Fruit fly (Drosophila melanogaster) whole organism, pupa: ENCODE results near the gene Alp12.

Experiments
- CG10348 ChIP-seq: fragments of 200-800 bp; sonication (Bioruptor generic); IDR thresholded peaks from 2 replicates; pipeline ENCODE4 v1.3.6; 2022; ENCODE audit warnings: missing biosample characterization, missing genetic modification characterization
- CG12605 ChIP-seq: fragments of 200-800 bp; sonication (Bioruptor generic); IDR thresholded peaks from 2 replicates; pipeline ENCODE4 v1.3.6; 2022; ENCODE audit warnings: missing biosample characterization, missing genetic modification characterization
- CG13204 ChIP-seq: fragments of 200-800 bp; sonication (Bioruptor generic); optimal IDR thresholded peaks from 2 replicates; lab custom pipeline; 2018; ENCODE audit warnings: missing biosample characterization, mild to moderate bottlenecking, missing genetic modification characterization, moderate library complexity
- CG14655 ChIP-seq: fragments of 200-800 bp; sonication (Bioruptor generic); optimal IDR thresholded peaks from 3 replicates; lab custom pipeline; 2017; ENCODE audit warnings: mild to moderate bottlenecking, missing biosample characterization, missing genetic modification reagents, missing genetic modification characterization
- CG15710 ChIP-seq: fragments of 200-800 bp; sonication (Bioruptor generic); optimal IDR thresholded peaks from 2 replicates; lab custom pipeline; 2018; ENCODE audit warnings: missing biosample characterization, mild to moderate bottlenecking, missing genetic modification characterization, moderate library complexity
- CG17806 ChIP-seq: fragments of 200-800 bp; sonication (Bioruptor generic); optimal IDR thresholded peaks from 2 replicates; lab custom pipeline; 2018; ENCODE audit warnings: missing biosample characterization, mild to moderate bottlenecking, missing genetic modification characterization, moderate library complexity
- CG32121 ChIP-seq: fragments of 200-800 bp; sonication (Bioruptor generic); IDR thresholded peaks from 2 replicates; pipeline ENCODE4 v1.3.6; 2022; ENCODE audit warnings: missing biosample characterization, missing genetic modification characterization
- CG34367 ChIP-seq: fragments of 200-800 bp; sonication (Bioruptor generic); optimal IDR thresholded peaks from 2 replicates; lab custom pipeline; 2018; ENCODE audit warnings: missing biosample characterization, mild to moderate bottlenecking, missing genetic modification characterization
- CG4496 ChIP-seq: fragments of 200-800 bp; sonication (Bioruptor generic); IDR thresholded peaks from 3 replicates; pipeline ENCODE4 v1.3.6; 2022; ENCODE audit warnings: missing biosample characterization, missing genetic modification characterization
- CG8159 ChIP-seq: fragments of 200-800 bp; sonication (Bioruptor generic); optimal IDR thresholded peaks from 3 replicates; lab custom pipeline; 2018; ENCODE audit warnings: missing biosample characterization, mild to moderate bottlenecking, missing genetic modification characterization, moderate library complexity
- CG8301 ChIP-seq: fragments of 200-800 bp; sonication (Bioruptor generic); optimal IDR thresholded peaks from 2 replicates; lab custom pipeline; 2018; ENCODE audit warnings: missing biosample characterization, mild to moderate bottlenecking, missing genetic modification characterization
- CG9948 ChIP-seq: fragments of 200-800 bp; sonication (Bioruptor generic); optimal IDR thresholded peaks from 2 replicates; lab custom pipeline; 2018; ENCODE audit warnings: missing biosample characterization, mild to moderate bottlenecking, missing genetic modification characterization, moderate library complexity
- D1 ChIP-seq: fragments of 200-800 bp; sonication (Bioruptor generic); optimal IDR thresholded peaks from 2 replicates; lab custom pipeline; 2018; ENCODE audit warnings: missing biosample characterization, mild to moderate bottlenecking, missing genetic modification characterization, moderate library complexity
- EcR ChIP-seq: fragments of 200-800 bp; sonication (Bioruptor generic); optimal IDR thresholded peaks from 3 replicates; lab custom pipeline; 2019; ENCODE audit warnings: missing biosample characterization, missing genetic modification characterization, mild to moderate bottlenecking, moderate library complexity, missing genetic modification reagents
- Ets98B ChIP-seq: fragments of 200-800 bp; sonication (Bioruptor generic); IDR thresholded peaks from 2 replicates; pipeline ENCODE4 v1.3.6; 2022; ENCODE audit warnings: missing biosample characterization, missing genetic modification characterization
- Pif1A ChIP-seq: fragments of 200-800 bp; sonication (Bioruptor generic); optimal IDR thresholded peaks from 3 replicates; lab custom pipeline; 2016; ENCODE audit warnings: missing biosample characterization, missing genetic modification characterization
- Pif1B ChIP-seq: fragments of 200-800 bp; sonication (Bioruptor generic); optimal IDR thresholded peaks from 3 replicates; lab custom pipeline; 2016; ENCODE audit warnings: missing biosample characterization, missing genetic modification characterization
- Snoo ChIP-seq: fragments of 200-800 bp; sonication (Bioruptor generic); optimal IDR thresholded peaks from 3 replicates; lab custom pipeline; 2017; ENCODE audit warnings: missing biosample characterization, mild to moderate bottlenecking, missing genetic modification characterization, inconsistent platforms
- fd96Ca ChIP-seq: fragments of 200-800 bp; sonication (Bioruptor generic); IDR thresholded peaks from 3 replicates; pipeline ENCODE4 v1.3.6; 2022; ENCODE audit warnings: missing biosample characterization, missing genetic modification characterization
- gl ChIP-seq: fragments of 200-800 bp; sonication (Bioruptor generic); optimal IDR thresholded peaks from 2 replicates; lab custom pipeline; 2018; ENCODE audit warnings: missing biosample characterization, mild to moderate bottlenecking, missing genetic modification characterization
- rn ChIP-seq: fragments of 200-800 bp; sonication (Bioruptor generic); IDR thresholded peaks from 2 replicates; pipeline ENCODE4 v1.3.6; 2022; ENCODE audit warnings: missing biosample characterization, missing genetic modification characterization

The Alp12 gene

DNA sequence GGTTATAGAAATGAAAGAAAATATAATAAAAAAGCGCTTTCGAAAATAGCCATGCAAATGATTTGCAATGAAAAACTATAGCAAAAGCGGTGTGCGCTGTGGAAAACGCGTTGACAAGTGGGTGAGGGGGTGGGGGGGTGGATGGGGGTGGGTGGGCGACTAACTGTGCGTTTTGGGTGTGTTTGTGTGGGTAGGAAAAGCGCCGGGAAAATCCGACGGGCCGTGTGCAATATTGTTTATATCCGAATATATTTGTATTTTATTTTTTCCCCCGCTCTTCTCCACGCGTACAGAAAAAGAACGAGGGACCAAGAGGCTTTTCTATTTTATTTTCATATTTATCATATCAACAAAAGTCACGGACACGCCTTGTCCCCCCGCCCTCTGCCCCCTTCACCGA, 17.4 kb upstream of the Alp12 start:
- TF ChIP-seq CG34367 (tag; lab: Kevin White, UChicago): no peak
- TF ChIP-seq CG13204 (GFP tag; lab: Kevin White, UChicago): no peak
- TF ChIP-seq, all 21 proteins: peak for 0

DNA sequence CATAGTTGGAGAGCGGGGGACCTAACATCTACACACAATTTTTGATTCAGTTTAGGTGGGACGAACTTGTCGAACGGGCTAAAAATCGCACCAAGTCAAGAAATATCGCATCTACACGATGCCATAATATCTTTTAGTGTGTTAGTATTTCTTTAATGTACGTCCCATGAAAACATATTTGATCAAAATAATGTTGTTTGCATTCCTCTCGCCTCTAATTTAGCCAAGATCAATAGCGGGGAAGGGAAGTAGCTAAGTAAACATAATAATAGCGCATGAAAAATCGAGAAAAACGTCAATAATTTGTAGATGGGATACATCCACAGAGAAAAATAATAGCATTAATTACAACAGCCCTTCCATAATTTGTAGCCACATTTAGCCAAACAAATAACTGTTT, 11.9 kb upstream of the Alp12 start:
- TF ChIP-seq Ets98B (GFP tag; lab: Robert Waterston, UW): no peak
- no peak for TF ChIP-seq gl (tag; lab: Kevin White, UChicago)
- no peak for TF ChIP-seq CG14655
- no peak for TF ChIP-seq CG32121
- no peak for TF ChIP-seq Snoo
- TF ChIP-seq CG13204 (GFP tag; lab: Kevin White, UChicago): no peak
- no peak for TF ChIP-seq CG8159 (tag; lab: Kevin White, UChicago)
- TF ChIP-seq CG34367 (tag; lab: Kevin White, UChicago): no peak
- TF ChIP-seq CG4496: no peak
- TF ChIP-seq fd96Ca (GFP tag; lab: Robert Waterston, UW): no peak
- TF ChIP-seq CG9948 (tag; lab: Kevin White, UChicago): no peak
- no peak for TF ChIP-seq CG17806 (tag; lab: Kevin White, UChicago)
- TF ChIP-seq rn: no peak
- TF ChIP-seq CG8301 (tag; lab: Kevin White, UChicago): no peak
- no peak for TF ChIP-seq CG15710 (tag; lab: Kevin White, UChicago)
- no peak for TF ChIP-seq Pif1A

DNA sequence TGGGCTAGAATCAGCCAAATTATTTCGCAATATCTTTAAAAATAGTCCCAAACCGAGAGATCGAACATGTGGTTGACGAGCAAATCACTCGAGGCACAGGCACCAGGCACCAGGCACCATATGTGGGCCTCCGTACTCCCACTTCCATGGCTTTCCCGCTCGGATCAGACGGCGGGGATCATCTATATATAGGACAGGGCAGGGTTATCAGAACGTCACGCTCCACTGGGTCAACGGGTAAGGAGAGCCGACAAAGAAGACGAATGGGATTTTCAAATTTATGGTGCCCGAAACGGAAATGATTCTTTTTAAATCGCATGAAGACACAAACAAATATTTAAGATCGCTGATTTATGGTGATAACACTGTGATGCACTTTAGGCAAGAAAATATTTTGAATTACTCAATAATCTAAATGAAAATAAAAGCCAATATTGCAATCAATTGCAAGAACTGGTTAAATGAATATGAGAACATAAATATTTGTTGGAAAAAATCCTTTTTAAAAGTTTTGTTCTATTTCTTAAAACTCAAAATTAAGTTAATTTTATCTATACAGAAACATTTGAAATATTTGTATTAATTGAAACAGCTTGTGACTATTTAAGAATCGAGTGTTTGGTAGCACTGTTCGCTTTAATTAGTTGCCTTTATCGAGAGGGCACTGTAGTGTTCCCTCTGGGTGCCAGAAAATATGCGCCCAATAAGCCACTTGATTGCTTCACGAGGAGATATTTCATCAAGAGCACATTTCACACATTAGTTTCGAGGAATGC, 10.5 kb upstream of the Alp12 start:
- TF ChIP-seq gl (tag; lab: Kevin White, UChicago): no peak
- TF ChIP-seq EcR (GFP tag; lab: Kevin White, UChicago): no peak
- no peak for TF ChIP-seq CG9948 (tag; lab: Kevin White, UChicago)
- no peak for TF ChIP-seq Pif1A
- TF ChIP-seq CG14655: no peak
- no peak for TF ChIP-seq Pif1B (GFP tag; lab: Kevin White, UChicago)
- no peak for TF ChIP-seq CG8301 (tag; lab: Kevin White, UChicago)
- no peak for TF ChIP-seq Ets98B (GFP tag; lab: Robert Waterston, UW)
- TF ChIP-seq CG34367 (tag; lab: Kevin White, UChicago): no peak

DNA sequence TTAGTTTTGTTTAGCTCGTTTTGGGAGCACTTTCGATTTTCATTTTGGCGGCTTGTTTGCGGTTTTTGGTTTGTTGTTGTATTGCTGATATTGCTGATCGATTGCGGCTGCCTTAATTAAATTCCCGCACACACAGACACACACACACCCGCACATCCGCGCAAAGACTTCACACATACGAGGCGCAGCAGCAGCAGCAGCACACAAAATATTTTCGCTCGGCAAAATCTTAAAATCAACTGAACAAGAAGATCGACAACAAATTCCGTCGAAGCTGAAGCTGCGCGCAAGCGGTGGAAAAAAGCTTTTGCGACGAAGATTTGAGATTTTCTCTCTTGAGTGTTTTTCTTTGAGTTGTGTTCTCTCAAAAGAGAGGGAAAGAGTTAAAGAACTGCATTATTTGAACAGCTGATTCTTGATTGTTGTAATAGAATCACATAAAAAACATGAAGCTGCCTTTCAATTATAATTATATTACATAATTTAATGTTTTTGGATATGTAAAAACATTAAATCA, 9.6 kb upstream of the Alp12 start:
- TF ChIP-seq CG34367 (tag; lab: Kevin White, UChicago): no peak
- TF ChIP-seq gl (tag; lab: Kevin White, UChicago): no peak
- no peak for TF ChIP-seq Pif1B (GFP tag; lab: Kevin White, UChicago)
- TF ChIP-seq CG32121: peak; percentile 47; the same call in 1 of the 2 replicates
- peak; percentile 10 for TF ChIP-seq CG13204 (GFP tag; lab: Kevin White, UChicago)
- 0 out of 2 replicates have a peak, but pooled peaks have one; percentile 31 for TF ChIP-seq CG12605
- TF ChIP-seq CG4496: peak; percentile 15; the same call in 1 of the 3 replicates
- no peak for TF ChIP-seq fd96Ca (GFP tag; lab: Robert Waterston, UW)
- no peak for TF ChIP-seq rn
- no peak for TF ChIP-seq Pif1A

DNA sequence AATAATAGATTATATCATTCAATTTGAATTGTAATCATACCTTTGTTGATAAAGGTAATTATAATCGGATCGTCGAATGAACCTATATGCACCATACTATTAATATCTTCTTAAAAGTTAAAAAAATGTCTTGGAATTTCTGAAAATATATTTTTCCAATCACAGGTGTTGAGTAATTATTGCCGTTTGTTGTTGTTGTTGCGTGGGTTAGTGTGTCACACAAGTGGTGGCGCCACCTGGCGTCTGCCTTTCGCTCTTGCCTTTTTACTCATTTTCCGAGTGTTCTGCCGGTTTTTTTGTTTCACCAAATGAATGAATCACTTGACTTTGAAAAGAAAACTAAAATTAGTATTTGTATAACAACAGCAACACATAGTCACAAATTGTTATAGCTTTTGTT, 8.7 kb upstream of the Alp12 start:
- TF ChIP-seq CG9948 (tag; lab: Kevin White, UChicago): no peak

DNA sequence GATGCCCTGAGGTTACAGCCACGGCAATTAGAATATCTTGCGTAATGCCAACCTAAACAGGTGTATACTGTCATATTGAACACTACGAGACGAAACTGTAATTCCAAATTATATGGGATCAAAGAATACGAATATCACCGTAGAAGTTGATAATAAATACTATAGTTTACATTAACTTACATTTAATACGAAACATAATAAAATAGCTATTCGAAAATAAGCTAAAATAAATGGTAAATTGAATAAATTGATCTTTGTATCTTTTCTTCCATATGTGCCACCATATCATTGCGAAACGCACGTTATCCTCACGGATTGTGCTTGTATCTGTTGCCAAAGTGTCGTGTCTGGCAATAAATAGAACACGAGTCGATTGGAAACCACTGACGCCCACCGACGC, 8.0 kb upstream of the Alp12 start:
- TF ChIP-seq Ets98B (GFP tag; lab: Robert Waterston, UW): no peak
- TF ChIP-seq CG32121: no peak
- no peak for TF ChIP-seq CG34367 (tag; lab: Kevin White, UChicago)
- no peak for TF ChIP-seq D1 (tag; lab: Kevin White, UChicago)
- no peak for TF ChIP-seq EcR (GFP tag; lab: Kevin White, UChicago)
- no peak for TF ChIP-seq Snoo
- TF ChIP-seq CG8159 (tag; lab: Kevin White, UChicago): no peak
- TF ChIP-seq CG10348 (GFP tag; lab: Robert Waterston, UW): no peak
- TF ChIP-seq CG9948 (tag; lab: Kevin White, UChicago): no peak
- no peak for TF ChIP-seq CG13204 (GFP tag; lab: Kevin White, UChicago)
- no peak for TF ChIP-seq fd96Ca (GFP tag; lab: Robert Waterston, UW)
- no peak for TF ChIP-seq Pif1A
- TF ChIP-seq CG12605: no peak
- TF ChIP-seq Pif1B (GFP tag; lab: Kevin White, UChicago): no peak
